Fruit fly (Drosophila melanogaster): Measurements from ENCODE around the gene CG14657.

Gene CG14657

DNA sequence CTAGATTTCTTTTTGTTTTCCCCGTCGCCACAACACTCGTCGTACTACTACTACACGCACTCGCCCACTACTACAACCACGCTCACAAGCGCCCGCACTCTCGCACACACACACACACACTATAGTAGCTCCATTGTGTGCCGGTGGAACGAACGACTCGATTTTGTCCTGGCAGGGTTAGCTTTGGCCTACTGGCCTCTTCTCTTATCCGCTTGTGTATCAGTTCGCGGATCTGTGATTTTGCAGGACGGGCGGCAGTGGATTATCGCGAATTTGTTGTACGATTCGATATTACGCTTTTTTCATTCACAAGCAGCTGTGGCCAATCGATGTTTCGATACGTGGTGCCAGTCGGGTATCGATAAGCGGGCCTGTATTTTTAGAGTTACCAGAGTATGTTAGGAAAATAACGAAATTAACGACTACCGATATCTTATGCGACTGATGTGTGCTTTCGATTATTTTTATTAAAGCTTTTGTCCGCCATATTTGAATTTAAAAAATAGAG lies at the start of gene CG14657:
CG14657 (minus strand) TSS at position 335 of the 508 bp plus-strand sequence.
- TF ChIP-seq Myc (optimal IDR thresholded peaks at IDR 0.05) (no peak), psq (optimal IDR thresholded peaks at IDR 0.05) (no peak), insv (optimal IDR thresholded peaks at IDR 0.05) (no peak), ttk (optimal IDR thresholded peaks at IDR 0.05) (no peak), Sin3A (optimal IDR thresholded peaks at IDR 0.05) (no peak), h (optimal IDR thresholded peaks at IDR 0.05) (no peak)

- TF ChIP-seq psq (optimal IDR thresholded peaks at IDR 0.05), result no peak
- TF ChIP-seq ttk (optimal IDR thresholded peaks at IDR 0.05), result no peak
- TF ChIP-seq h (optimal IDR thresholded peaks at IDR 0.05), result no peak
- no peak for TF ChIP-seq Sin3A (optimal IDR thresholded peaks at IDR 0.05)
- no peak for TF ChIP-seq Myc (optimal IDR thresholded peaks at IDR 0.05)
- TF ChIP-seq insv (optimal IDR thresholded peaks at IDR 0.05), result no peak
Observed at dm6 chr3R:4868663-4869225, 47.5 kb upstream of the CG14657 start.

- TF ChIP-seq insv (optimal IDR thresholded peaks at IDR 0.05) (no peak), ttk (optimal IDR thresholded peaks at IDR 0.05) (no peak)
Observed at dm6 chr3R:4866916-4867315, 45.7 kb upstream of the CG14657 start.

dm6 chr3R:4866073-4866472 lies 44.8 kb upstream of the CG14657 start:
- TF ChIP-seq Myc (optimal IDR thresholded peaks at IDR 0.05) (no peak), insv (optimal IDR thresholded peaks at IDR 0.05) (no peak), h (optimal IDR thresholded peaks at IDR 0.05) (no peak), ttk (optimal IDR thresholded peaks at IDR 0.05) (no peak), psq (optimal IDR thresholded peaks at IDR 0.05) (no peak), Sin3A (optimal IDR thresholded peaks at IDR 0.05) (no peak)

DNA sequence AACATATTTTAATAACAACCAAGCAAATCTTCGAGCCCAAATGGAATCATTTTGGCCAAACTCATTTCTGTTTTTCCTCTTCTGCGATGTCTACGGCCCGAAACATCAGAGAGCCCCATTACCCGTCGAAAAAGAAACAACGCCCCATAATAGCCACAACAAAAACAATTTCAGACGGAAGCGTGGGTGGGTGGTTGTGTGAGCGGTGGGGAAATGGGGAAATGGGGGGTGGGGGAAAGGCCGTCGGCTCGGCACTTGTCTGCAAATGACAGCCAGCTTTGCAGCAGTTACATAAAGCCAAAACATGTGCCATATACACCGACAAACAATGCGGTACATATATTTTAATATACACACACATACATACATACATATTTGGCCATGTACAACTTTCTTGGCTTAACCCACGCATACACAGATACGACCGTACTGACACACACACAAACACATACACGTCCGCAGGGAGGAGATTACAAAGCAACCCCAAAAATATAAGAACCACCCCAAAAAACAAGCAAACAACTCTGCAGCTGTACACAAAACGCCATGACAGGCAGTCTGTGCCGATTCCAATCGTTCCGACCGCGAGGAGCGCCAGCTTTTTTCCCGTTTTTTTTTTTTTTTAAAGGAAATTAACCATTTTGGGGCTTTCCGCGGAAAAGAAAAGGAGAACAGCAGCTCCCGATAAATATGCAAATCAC lies 43.8 kb upstream of the CG14657 start:
- TF ChIP-seq ttk (optimal IDR thresholded peaks at IDR 0.05) (no peak), Sin3A (optimal IDR thresholded peaks at IDR 0.05) (no peak), psq (optimal IDR thresholded peaks at IDR 0.05) (no peak)

DNA sequence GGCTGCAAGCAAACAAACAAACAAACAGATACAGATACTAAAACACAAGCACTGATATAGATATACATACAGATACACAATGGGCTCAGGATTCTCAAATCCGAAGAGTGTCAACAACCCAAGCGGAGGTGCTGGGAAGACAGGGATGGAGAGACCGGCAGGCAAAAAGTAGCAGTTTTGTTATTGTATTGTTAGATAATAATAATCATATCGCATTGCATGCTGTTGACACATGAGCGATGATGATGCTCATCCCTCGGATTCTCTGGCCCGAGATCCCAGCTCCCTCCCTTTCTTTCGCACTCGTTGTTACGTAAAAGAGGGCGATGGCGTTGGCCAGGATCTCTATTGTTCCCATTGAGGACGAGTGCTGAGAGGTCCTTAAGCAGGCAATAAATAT lies 42.6 kb upstream of the CG14657 start:
- TF ChIP-seq psq (optimal IDR thresholded peaks at IDR 0.05), result no peak
- TF ChIP-seq ttk (optimal IDR thresholded peaks at IDR 0.05), result no peak
- TF ChIP-seq Myc (optimal IDR thresholded peaks at IDR 0.05), result no peak
- TF ChIP-seq insv (optimal IDR thresholded peaks at IDR 0.05), result no peak
- TF ChIP-seq Sin3A (optimal IDR thresholded peaks at IDR 0.05), result no peak
- no peak for TF ChIP-seq h (optimal IDR thresholded peaks at IDR 0.05)

DNA sequence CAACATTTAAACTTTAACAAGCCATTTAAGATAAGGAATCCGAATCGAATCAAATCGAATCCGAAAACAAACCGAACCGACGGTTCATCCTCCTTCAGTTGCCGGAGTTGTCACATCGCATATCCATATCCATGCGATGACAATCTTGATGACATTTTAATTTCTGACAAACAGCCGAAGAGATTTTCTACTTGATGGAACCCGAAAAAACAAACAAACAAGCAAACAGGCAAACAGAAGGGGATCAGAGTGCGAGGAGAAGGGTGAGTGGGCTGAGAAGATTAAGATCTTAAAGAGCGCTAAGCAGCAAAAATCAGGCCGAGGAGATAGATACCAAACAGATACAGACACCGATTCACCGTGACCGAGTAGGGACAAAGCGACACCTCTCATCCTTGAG lies 39.9 kb upstream of the CG14657 start:
- TF ChIP-seq insv (optimal IDR thresholded peaks at IDR 0.05), result no peak
- TF ChIP-seq ttk (optimal IDR thresholded peaks at IDR 0.05), result no peak
- TF ChIP-seq Myc (optimal IDR thresholded peaks at IDR 0.05), result no peak
- TF ChIP-seq Sin3A (optimal IDR thresholded peaks at IDR 0.05), result no peak
- TF ChIP-seq psq (optimal IDR thresholded peaks at IDR 0.05), result no peak
- no peak for TF ChIP-seq h (optimal IDR thresholded peaks at IDR 0.05)

DNA sequence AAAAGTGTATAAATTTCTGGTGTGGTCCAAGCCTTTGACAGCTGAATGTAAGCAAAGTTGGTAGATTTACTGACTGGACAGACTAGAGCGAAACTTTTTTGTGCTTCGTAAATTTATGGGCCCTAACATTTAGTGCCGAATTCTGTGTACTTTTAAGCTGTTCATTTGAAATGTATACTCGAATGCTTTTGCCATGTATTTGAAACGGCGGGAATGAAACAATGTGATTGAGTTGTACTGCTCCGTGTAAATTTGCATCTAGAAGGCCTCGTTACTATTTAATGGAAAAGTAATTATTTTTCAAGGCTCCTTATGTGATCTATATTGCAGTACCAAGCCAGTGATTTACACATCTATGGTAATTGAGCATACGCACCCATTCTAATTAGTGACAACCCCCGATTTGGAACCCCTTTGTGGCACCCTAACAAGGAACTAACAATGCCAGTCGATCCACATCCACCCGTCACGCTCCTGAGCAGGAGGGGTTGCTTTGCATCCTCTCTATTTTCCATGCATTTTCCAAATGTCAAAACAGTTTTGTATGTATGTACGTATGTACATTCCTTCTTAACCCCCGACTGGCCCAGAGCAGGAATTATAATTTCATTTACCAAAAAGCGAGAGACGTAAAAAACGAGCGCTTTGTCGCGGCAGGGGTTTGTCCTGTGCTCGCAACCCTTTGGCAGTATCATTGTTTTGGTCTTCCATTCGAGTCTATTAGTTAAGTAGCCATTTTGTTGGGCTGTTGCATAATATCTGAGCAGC lies 37.5 kb upstream of the CG14657 start:
- TF ChIP-seq ttk (optimal IDR thresholded peaks at IDR 0.05) (no peak), h (optimal IDR thresholded peaks at IDR 0.05) (no peak), Myc (optimal IDR thresholded peaks at IDR 0.05) (no peak), psq (optimal IDR thresholded peaks at IDR 0.05) (no peak)

DNA sequence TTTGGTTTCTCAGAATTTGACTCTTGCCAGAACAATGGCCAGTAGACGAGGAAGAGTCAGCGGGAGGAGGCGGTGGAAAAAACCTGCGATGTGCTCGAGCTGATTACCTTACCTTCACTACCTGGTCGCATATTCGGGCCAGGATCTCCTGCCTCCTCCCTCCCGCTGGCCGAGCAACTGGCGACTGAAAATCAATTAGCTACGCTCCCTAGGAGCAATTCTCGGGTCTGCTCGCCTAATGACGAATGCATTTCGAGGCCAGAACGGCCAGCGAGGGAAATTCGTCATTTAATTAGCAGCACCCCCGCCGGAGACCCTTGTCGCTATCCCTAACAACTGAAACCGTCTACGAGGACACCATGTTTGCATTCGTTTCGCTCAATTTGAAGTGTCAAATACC lies 36.8 kb upstream of the CG14657 start:
- TF ChIP-seq h (optimal IDR thresholded peaks at IDR 0.05), result no peak
- no peak for TF ChIP-seq psq (optimal IDR thresholded peaks at IDR 0.05)
- TF ChIP-seq Myc (optimal IDR thresholded peaks at IDR 0.05), result no peak
- no peak for TF ChIP-seq ttk (optimal IDR thresholded peaks at IDR 0.05)
- TF ChIP-seq insv (optimal IDR thresholded peaks at IDR 0.05), result no peak
- no peak for TF ChIP-seq Sin3A (optimal IDR thresholded peaks at IDR 0.05)

dm6 chr3R:4855711-4856110 lies 34.5 kb upstream of the CG14657 start:
- no peak for TF ChIP-seq h (optimal IDR thresholded peaks at IDR 0.05)
- TF ChIP-seq psq (optimal IDR thresholded peaks at IDR 0.05), result no peak
- TF ChIP-seq insv (optimal IDR thresholded peaks at IDR 0.05), result no peak
- no peak for TF ChIP-seq Myc (optimal IDR thresholded peaks at IDR 0.05)
- TF ChIP-seq ttk (optimal IDR thresholded peaks at IDR 0.05), result no peak
- no peak for TF ChIP-seq Sin3A (optimal IDR thresholded peaks at IDR 0.05)

DNA sequence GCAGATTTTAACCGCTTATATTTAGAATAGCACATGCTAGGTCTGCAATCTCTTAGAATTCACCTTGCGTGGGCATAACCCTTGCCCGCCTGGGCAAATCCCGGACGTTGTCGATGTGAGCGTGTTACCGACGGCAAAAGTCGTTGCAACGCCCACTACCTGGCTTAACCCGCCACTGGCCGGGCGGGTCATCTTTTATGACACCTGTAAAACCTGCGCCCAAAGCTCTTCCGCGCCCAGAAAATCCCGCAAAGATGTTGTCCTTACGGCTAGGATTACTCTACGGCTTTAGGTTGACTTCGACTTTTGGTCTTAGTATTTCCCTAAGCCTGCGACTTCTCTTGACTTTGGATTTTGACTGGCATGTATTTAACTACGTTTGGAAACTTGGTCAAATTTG lies 33.0 kb upstream of the CG14657 start:
- TF ChIP-seq Myc (optimal IDR thresholded peaks at IDR 0.05), result no peak
- TF ChIP-seq insv (optimal IDR thresholded peaks at IDR 0.05), result no peak
- no peak for TF ChIP-seq psq (optimal IDR thresholded peaks at IDR 0.05)
- TF ChIP-seq h (optimal IDR thresholded peaks at IDR 0.05), result no peak
- no peak for TF ChIP-seq ttk (optimal IDR thresholded peaks at IDR 0.05)
- TF ChIP-seq Sin3A (optimal IDR thresholded peaks at IDR 0.05), result no peak

DNA sequence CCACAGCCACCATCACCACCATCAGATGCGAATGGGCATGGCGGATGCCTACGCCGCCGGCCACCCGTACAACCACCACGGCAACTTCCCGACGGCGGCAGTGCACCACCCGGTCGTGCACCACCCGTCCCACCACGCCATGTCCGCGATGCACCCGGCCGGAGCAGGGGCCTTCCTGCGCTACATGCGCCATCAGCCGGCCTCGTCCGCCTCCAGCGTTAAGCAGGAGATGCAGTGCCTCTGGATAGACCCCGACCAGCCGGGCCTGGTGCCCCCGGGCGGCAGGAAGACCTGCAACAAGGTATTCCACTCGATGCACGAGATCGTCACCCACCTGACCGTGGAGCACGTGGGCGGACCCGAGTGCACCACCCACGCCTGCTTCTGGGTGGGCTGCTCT lies 32.3 kb upstream of the CG14657 start:
- TF ChIP-seq Myc (optimal IDR thresholded peaks at IDR 0.05) (no peak), Sin3A (optimal IDR thresholded peaks at IDR 0.05) (no peak), insv (optimal IDR thresholded peaks at IDR 0.05) (no peak), h (optimal IDR thresholded peaks at IDR 0.05) (no peak), psq (optimal IDR thresholded peaks at IDR 0.05) (no peak), ttk (optimal IDR thresholded peaks at IDR 0.05) (no peak)
